Fruit fly (Drosophila melanogaster) whole organism: ENCODE results near the gene CG4658.

ENCODE experiments used
- CG8478 ChIP-seq: fragments of >200 bp; optimal IDR thresholded peaks from 2 replicates; lab custom pipeline; 2018; ENCODE audit warnings: inconsistent platforms
- pan ChIP-seq: fragments of >200 bp; optimal IDR thresholded peaks from 2 replicates; lab custom pipeline; 2017
- psq ChIP-seq: fragments of >200 bp; optimal IDR thresholded peaks from 2 replicates; lab custom pipeline; 2017

dm6 chr2L:9956993-9957652, at the start of gene CG4658, which contains the start of gene CG5846:
- TF ChIP-seq psq (lab: Kevin White, UChicago) (no peak), pan (lab: Kevin White, UChicago) (peak; percentile 96), CG8478 (no peak)
